Worm (Caenorhabditis elegans) whole organism, L3 larva: ENCODE results near the gene T10C6.15.

Source experiments
- R02D3.7 ChIP-seq: fragments of 150-350 bp; optimal IDR thresholded peaks from 2 replicates; lab custom pipeline; 2014; ENCODE audit warnings: missing biosample characterization, missing genetic modification characterization
- ZK546.5 ChIP-seq: sonication (generic microtip); optimal IDR thresholded peaks from 2 replicates; lab custom pipeline; 2017; ENCODE audit warnings: missing biosample characterization, missing genetic modification characterization
- ama-1 ChIP-seq: fragments of 150-350 bp; optimal IDR thresholded peaks from 2 replicates; lab custom pipeline; 2018
- ceh-16 ChIP-seq: sonication (generic microtip); optimal IDR thresholded peaks from 2 replicates; lab custom pipeline; 2017; ENCODE audit warnings: missing biosample characterization, missing genetic modification characterization
- ceh-28 ChIP-seq: fragments of 150-350 bp; optimal IDR thresholded peaks from 2 replicates; lab custom pipeline; 2014; ENCODE audit warnings: missing biosample characterization, missing genetic modification reagents, missing genetic modification characterization
- ceh-82 ChIP-seq: fragments of 150-350 bp; optimal IDR thresholded peaks from 2 replicates; lab custom pipeline; 2014; ENCODE audit warnings: missing biosample characterization, missing genetic modification characterization
- ceh-9 ChIP-seq: sonication (generic microtip); optimal IDR thresholded peaks from 2 replicates; lab custom pipeline; 2018; ENCODE audit warnings: missing biosample characterization, missing genetic modification characterization
- daf-12 ChIP-seq: fragments of 150-350 bp; optimal IDR thresholded peaks from 2 replicates; lab custom pipeline; 2014; ENCODE audit warnings: missing biosample characterization, missing genetic modification reagents, missing genetic modification characterization
- egl-27 ChIP-seq: sonication (generic microtip); optimal IDR thresholded peaks from 4 replicates; lab custom pipeline; 2017; ENCODE audit warnings: missing biosample characterization, missing genetic modification reagents, missing genetic modification characterization
- egl-5 ChIP-seq: fragments of 150-350 bp; optimal IDR thresholded peaks from 2 replicates; lab custom pipeline; 2017; ENCODE audit warnings: missing biosample characterization, missing genetic modification reagents, missing genetic modification characterization, inconsistent platforms
- elt-1 ChIP-seq: fragments of 150-350 bp; optimal IDR thresholded peaks from 2 replicates; lab custom pipeline; 2014; ENCODE audit warnings: missing biosample characterization, missing genetic modification characterization
- elt-2 ChIP-seq: sonication (generic microtip); optimal IDR thresholded peaks from 2 replicates; lab custom pipeline; 2016; ENCODE audit warnings: missing genetic modification reagents, mild to moderate bottlenecking, missing genetic modification characterization, missing compliant biosample characterization
- elt-3 ChIP-seq, 3 experiments: fragments of 150-350 bp in 1 of 3; sonication (generic microtip) in 2 of 3; optimal IDR thresholded peaks; 2 replicates in 2 of 3; 4 replicates in 1 of 3; lab custom pipeline; 2014 to 2017; ENCODE audit warnings: missing biosample characterization in 3 of 3, missing genetic modification characterization in 3 of 3
- fkh-10 ChIP-seq: sonication (generic microtip); optimal IDR thresholded peaks from 2 replicates; lab custom pipeline; 2017; ENCODE audit warnings: missing biosample characterization, missing genetic modification reagents, missing genetic modification characterization
- fkh-2 ChIP-seq: fragments of 150-350 bp; optimal IDR thresholded peaks from 2 replicates; lab custom pipeline; 2014; ENCODE audit warnings: missing biosample characterization, missing genetic modification reagents, missing genetic modification characterization
- jun-1 ChIP-seq: fragments of 150-350 bp; optimal IDR thresholded peaks from 2 replicates; lab custom pipeline; 2014; ENCODE audit warnings: missing biosample characterization, missing genetic modification reagents, missing genetic modification characterization
- lin-15B ChIP-seq: fragments of 150-350 bp; optimal IDR thresholded peaks from 2 replicates; lab custom pipeline; 2014; ENCODE audit warnings: missing biosample characterization, missing genetic modification characterization
- lin-39 ChIP-seq: fragments of 150-350 bp; optimal IDR thresholded peaks from 2 replicates; lab custom pipeline; 2018; ENCODE audit warnings: missing biosample characterization, missing genetic modification reagents, missing genetic modification characterization
- lsy-12 ChIP-seq: sonication (generic microtip); optimal IDR thresholded peaks from 2 replicates; lab custom pipeline; 2016; ENCODE audit warnings: mild to moderate bottlenecking, missing genetic modification characterization, missing compliant biosample characterization
- nfya-1 ChIP-seq: sonication (generic microtip); optimal IDR thresholded peaks from 2 replicates; lab custom pipeline; 2017; ENCODE audit warnings: missing genetic modification characterization, mild to moderate bottlenecking, missing compliant biosample characterization, antibody characterized with exemption, moderate library complexity; ENCODE audit not compliant: insufficient read depth
- nhr-12 ChIP-seq: fragments of 150-350 bp; optimal IDR thresholded peaks from 2 replicates; lab custom pipeline; 2014; ENCODE audit warnings: missing biosample characterization, missing genetic modification characterization
- nhr-23 ChIP-seq: fragments of 150-350 bp; optimal IDR thresholded peaks from 2 replicates; lab custom pipeline; 2014; ENCODE audit warnings: missing biosample characterization, missing genetic modification reagents, missing genetic modification characterization
- nhr-237 ChIP-seq: fragments of 150-350 bp; optimal IDR thresholded peaks from 2 replicates; lab custom pipeline; 2014; ENCODE audit warnings: missing biosample characterization, missing genetic modification characterization
- nhr-28 ChIP-seq: fragments of 150-350 bp; optimal IDR thresholded peaks from 2 replicates; lab custom pipeline; 2014; ENCODE audit warnings: missing biosample characterization, missing genetic modification characterization
- nhr-43 ChIP-seq: sonication (generic microtip); optimal IDR thresholded peaks from 2 replicates; lab custom pipeline; 2016; ENCODE audit warnings: mild to moderate bottlenecking, missing genetic modification characterization, missing compliant biosample characterization; ENCODE audit not compliant: poor library complexity, severe bottlenecking
- nhr-67 ChIP-seq: fragments of 150-350 bp; optimal IDR thresholded peaks from 2 replicates; lab custom pipeline; 2014; ENCODE audit warnings: missing biosample characterization, missing genetic modification characterization
- nhr-77 ChIP-seq: fragments of 150-350 bp; optimal IDR thresholded peaks from 2 replicates; lab custom pipeline; 2014; ENCODE audit warnings: missing biosample characterization, missing genetic modification characterization
- pha-4 ChIP-seq: fragments of 150-350 bp; optimal IDR thresholded peaks from 2 replicates; lab custom pipeline; 2014; ENCODE audit warnings: missing biosample characterization, missing genetic modification reagents, missing genetic modification characterization
- pqm-1 ChIP-seq: fragments of 150-350 bp; optimal IDR thresholded peaks from 2 replicates; lab custom pipeline; 2017; ENCODE audit warnings: missing biosample characterization, missing genetic modification characterization, inconsistent platforms
- sea-2 ChIP-seq: fragments of 150-350 bp; sonication (generic microtip); optimal IDR thresholded peaks from 4 replicates; lab custom pipeline; 2014; ENCODE audit warnings: missing biosample characterization, missing genetic modification reagents, missing genetic modification characterization
- skn-1 ChIP-seq: fragments of 150-350 bp; optimal IDR thresholded peaks from 2 replicates; lab custom pipeline; 2014; ENCODE audit warnings: missing biosample characterization, missing genetic modification characterization
- snpc-4 ChIP-seq: fragments of 150-350 bp; optimal IDR thresholded peaks from 2 replicates; lab custom pipeline; 2014; ENCODE audit warnings: missing biosample characterization, missing genetic modification characterization
- unc-39 ChIP-seq: sonication (generic microtip); optimal IDR thresholded peaks from 4 replicates; lab custom pipeline; 2017; ENCODE audit warnings: missing biosample characterization, missing genetic modification characterization
- ztf-4 ChIP-seq: fragments of 150-350 bp; optimal IDR thresholded peaks from 2 replicates; lab custom pipeline; 2014; ENCODE audit warnings: missing biosample characterization, missing genetic modification characterization

Gene T10C6.15

ce11 chrV:16061993-16062392 lies 16.3 kb upstream of the T10C6.15 start, which contains the start of gene fbxa-100:
Gene fbxa-100, minus strand, starts transcription at chrV:16062093.
- TF ChIP-seq lin-39 (tag; lab: Kevin White, UChicago) (no peak), egl-27 (tag; lab: Kevin White, UChicago) (no peak), ztf-4 (tag; lab: Kevin White, UChicago) (no peak), nhr-28 (tag; lab: Kevin White, UChicago) (no peak), ZK546.5 (no peak), ceh-16 (tag; lab: Kevin White, UChicago) (no peak), nhr-77 (no peak), elt-2 (no peak), skn-1 (no peak), nhr-67 (tag; lab: Kevin White, UChicago) (no peak), lsy-12 (tag; lab: Kevin White, UChicago) (no peak), egl-5 (tag; lab: Kevin White, UChicago) (no peak), elt-1 (tag; lab: Kevin White, UChicago) (no peak)

DNA sequence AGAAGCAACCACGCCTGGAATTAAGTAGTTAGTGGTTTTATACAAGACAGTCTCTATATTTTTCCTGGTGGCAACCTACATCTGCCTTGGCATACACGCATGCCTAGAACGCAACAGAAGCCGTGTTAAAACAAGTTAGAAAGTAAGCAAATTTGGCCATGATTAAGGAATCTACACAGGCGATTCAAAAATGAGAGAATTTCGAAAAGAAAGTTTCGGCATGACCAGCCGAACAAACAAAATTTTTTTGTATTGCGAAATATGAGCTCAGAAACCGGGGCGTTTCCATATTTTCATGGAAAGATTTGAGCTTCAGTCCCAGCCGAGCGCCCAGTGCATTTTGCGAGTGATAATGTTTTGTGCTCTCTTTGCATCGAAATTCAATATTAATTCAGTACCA lies 14.4 kb upstream of the T10C6.15 start, which contains the start of gene F14H3.15:
Gene F14H3.15 (minus strand): TSS at position 101 of the 400 bp plus-strand sequence.
- TF ChIP-seq fkh-10 (GFP tag; lab: Kevin White, UChicago) (no peak), nhr-23 (no peak), elt-3 (tag; optimal IDR thresholded peaks at IDR 0.05; lab: Kevin White, UChicago) (no peak), skn-1 (no peak), pqm-1 (no peak), lin-39 (tag; lab: Kevin White, UChicago) (no peak), unc-39 (tag; lab: Kevin White, UChicago) (no peak), fkh-2 (tag; lab: Kevin White, UChicago) (no peak), ceh-16 (tag; lab: Kevin White, UChicago) (no peak), ceh-82 (no peak), nhr-67 (tag; lab: Kevin White, UChicago) (no peak)

- TF ChIP-seq egl-27 (tag; lab: Kevin White, UChicago) (no peak), sea-2 (GFP tag; lab: Kevin White, UChicago) (no peak), fkh-10 (GFP tag; lab: Kevin White, UChicago) (no peak), nhr-67 (tag; lab: Kevin White, UChicago) (no peak), ZK546.5 (no peak), nhr-28 (tag; lab: Kevin White, UChicago) (no peak), elt-2 (no peak), daf-12 (tag; lab: Kevin White, UChicago) (no peak), unc-39 (tag; lab: Kevin White, UChicago) (no peak), pha-4 (tag; lab: Kevin White, UChicago) (no peak), nhr-237 (tag; lab: Kevin White, UChicago) (no peak), egl-5 (tag; lab: Kevin White, UChicago) (no peak), pqm-1 (no peak), ceh-28 (tag; lab: Kevin White, UChicago) (no peak), lsy-12 (tag; lab: Kevin White, UChicago) (no peak), ceh-9 (tag; lab: Kevin White, UChicago) (no peak), nfya-1 (tag; lab: Kevin White, UChicago) (no peak), nhr-12 (no peak)
- TF ChIP-seq, all 47 proteins: peak for 0
These were observed 13.1 kb upstream of the T10C6.15 start, which contains the start of gene F14H3.6 for ce11 chrV:16058872-16059271. Gene F14H3.6, minus strand, starts transcription at chrV:16058893.

DNA sequence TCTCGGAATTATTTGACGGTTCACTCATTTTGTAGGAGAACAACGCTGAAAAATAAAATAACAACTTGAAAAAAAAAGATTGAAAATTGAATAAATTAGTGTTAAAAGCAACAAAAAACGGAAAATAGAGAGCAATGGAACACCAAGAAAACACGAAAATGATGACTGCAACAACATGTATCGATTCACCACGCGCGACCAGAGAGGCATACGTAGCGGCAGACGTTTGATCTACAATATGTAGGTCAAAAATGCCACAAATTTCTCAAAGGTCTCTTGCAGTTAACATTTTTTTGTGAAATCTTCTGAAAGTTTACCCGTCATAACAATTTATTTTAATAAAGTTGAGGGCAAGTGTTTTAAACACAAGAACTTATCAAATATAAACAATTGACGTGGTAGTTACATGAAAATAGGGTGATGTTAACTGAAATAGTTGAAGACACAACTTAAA lies 11.3 kb upstream of the T10C6.15 start, which contains the start of gene F14H3.5:
Gene F14H3.5 (minus strand): TSS at position 51 of the 454 bp plus-strand sequence.
- TF ChIP-seq nhr-77: no peak

ce11 chrV:16055031-16055430 lies 9.3 kb upstream of the T10C6.15 start, which contains the start of gene F14H3.4:
Gene F14H3.4, minus strand, starts transcription at chrV:16055072.
- no peak for TF ChIP-seq ama-1 (lab: Kevin White, UChicago)
- no peak for TF ChIP-seq nhr-43 (tag; lab: Kevin White, UChicago)
- no peak for TF ChIP-seq egl-27 (tag; lab: Kevin White, UChicago)
- no peak for TF ChIP-seq jun-1 (tag; lab: Kevin White, UChicago)
- no peak for TF ChIP-seq lin-15B (tag; lab: Kevin White, UChicago)
- no peak for TF ChIP-seq pqm-1
- TF ChIP-seq ztf-4 (tag; lab: Kevin White, UChicago): no peak
- no peak for TF ChIP-seq sea-2 (GFP tag; lab: Kevin White, UChicago)
- no peak for TF ChIP-seq fkh-10 (GFP tag; lab: Kevin White, UChicago)
- TF ChIP-seq nhr-237 (tag; lab: Kevin White, UChicago): no peak
- no peak for TF ChIP-seq unc-39 (tag; lab: Kevin White, UChicago)
- TF ChIP-seq snpc-4 (tag; lab: Kevin White, UChicago): no peak
- no peak for TF ChIP-seq R02D3.7 (tag; lab: Kevin White, UChicago)
- TF ChIP-seq, all 47 proteins: peak for 0
